1 fruit fly cellular context compared by ENCODE assay signal in the genomic region with DNA sequence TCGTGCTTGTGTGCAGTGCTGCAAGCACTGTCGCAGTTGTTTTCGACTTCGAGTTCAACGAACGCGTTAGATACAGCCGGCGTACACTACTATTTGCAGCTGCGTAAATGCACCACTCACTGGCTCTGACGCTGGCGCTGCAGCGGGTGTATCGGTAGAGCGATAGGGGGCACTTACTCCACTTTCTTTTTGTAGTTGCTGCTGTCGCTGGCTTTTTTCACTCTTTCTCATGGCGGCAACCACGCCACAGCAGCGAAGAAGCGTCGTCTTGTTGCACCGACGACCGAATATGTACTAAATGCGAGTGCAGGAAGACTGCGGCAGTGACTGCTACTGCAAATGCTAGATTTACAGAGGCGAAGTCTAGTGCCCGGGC.
A peak's percentile ranks its signal among the peaks of the same experiment; 100 is the strongest.
TF ChIP-seq lines count a peak whose summit lies in the region.

A gene (minus strand): TSS at position 299 of the 376 bp plus-strand sequence.

TF ChIP-seq in whole organism, embryonic, 481 proteins besides CTCF, POLR2A, EP300 and RAD21 (continued from another document):
- TF ChIP-seq Deaf1 (tag; optimal IDR thresholded peaks at IDR 0.05; lab: Kevin White, UChicago), result no peak
- no peak for TF ChIP-seq sisA (GFP tag; IDR thresholded peaks at IDR 0.05; lab: Robert Waterston, UW)
- TF ChIP-seq eve (GFP tag; optimal IDR thresholded peaks at IDR 0.05; lab: Kevin White, UChicago), result no peak
- TF ChIP-seq CG14965 (GFP tag; optimal IDR thresholded peaks at IDR 0.05; lab: Kevin White, UChicago; ENCODE audit: borderline replicate concordance), result no peak
- TF ChIP-seq CG4282 (GFP tag; optimal IDR thresholded peaks at IDR 0.05; lab: Kevin White, UChicago), result no peak
- no peak for TF ChIP-seq twi (tag; optimal IDR thresholded peaks at IDR 0.05; lab: Kevin White, UChicago)
- no peak for TF ChIP-seq CG3163 (GFP tag; optimal IDR thresholded peaks at IDR 0.05; lab: Kevin White, UChicago)
- TF ChIP-seq HLHmδ (GFP tag; optimal IDR thresholded peaks at IDR 0.05; lab: Kevin White, UChicago), result peak; percentile 38
- TF ChIP-seq CG15479 (GFP tag; optimal IDR thresholded peaks at IDR 0.05; lab: Kevin White, UChicago), result no peak
- TF ChIP-seq CG6791 (GFP tag; IDR thresholded peaks at IDR 0.05; lab: Robert Waterston, UW; ENCODE audit: partially characterized antibody), result 0 out of 3 replicates have a peak, but pooled peaks have one; percentile 6
- TF ChIP-seq CG14441 (GFP tag; IDR thresholded peaks at IDR 0.05; lab: Robert Waterston, UW), result no peak
- no peak for TF ChIP-seq CG4707 (GFP tag; optimal IDR thresholded peaks at IDR 0.05; lab: Kevin White, UChicago)
- TF ChIP-seq Asciz (GFP tag; optimal IDR thresholded peaks at IDR 0.05; lab: Kevin White, UChicago), result no peak
- TF ChIP-seq CG1792 (GFP tag; optimal IDR thresholded peaks at IDR 0.05; lab: Kevin White, UChicago), result no peak
- 0 out of 3 replicates have a peak, but pooled peaks have one; percentile 32 for TF ChIP-seq ken (GFP tag; IDR thresholded peaks at IDR 0.05; lab: Robert Waterston, UW)
- TF ChIP-seq CG13894 (tag; optimal IDR thresholded peaks at IDR 0.05; lab: Kevin White, UChicago), result no peak
- TF ChIP-seq CG10321 (GFP tag; IDR thresholded peaks at IDR 0.05; lab: Robert Waterston, UW), result no peak
- no peak for TF ChIP-seq CG1647 (GFP tag; optimal IDR thresholded peaks at IDR 0.05; lab: Kevin White, UChicago)
- TF ChIP-seq CG17359 (tag; optimal IDR thresholded peaks at IDR 0.05; lab: Kevin White, UChicago), result no peak
- no peak for TF ChIP-seq CG14050 (GFP tag; IDR thresholded peaks at IDR 0.05; lab: Robert Waterston, UW)
- 0 out of 2 replicates have a peak, but pooled peaks have one; percentile 12 for TF ChIP-seq CG11085 (GFP tag; IDR thresholded peaks at IDR 0.05; lab: Robert Waterston, UW)
- TF ChIP-seq CG6272 (GFP tag; IDR thresholded peaks at IDR 0.05; lab: Robert Waterston, UW), result 0 out of 2 replicates have a peak, but pooled peaks have one; percentile 34
- 0 out of 3 replicates have a peak, but pooled peaks have one; percentile 21 for TF ChIP-seq ase (GFP tag; IDR thresholded peaks at IDR 0.05; lab: Robert Waterston, UW)
- no peak for TF ChIP-seq CG12071 (GFP tag; optimal IDR thresholded peaks at IDR 0.05; lab: Kevin White, UChicago)
- no peak for TF ChIP-seq CG3065 (GFP tag; optimal IDR thresholded peaks at IDR 0.05; lab: Kevin White, UChicago)
- no peak for TF ChIP-seq Rfx (GFP tag; IDR thresholded peaks at IDR 0.05; lab: Robert Waterston, UW)
- TF ChIP-seq dpn (GFP tag; optimal IDR thresholded peaks at IDR 0.05; lab: Kevin White, UChicago), result no peak
- peak; percentile 31 for TF ChIP-seq ATbp (GFP tag; optimal IDR thresholded peaks at IDR 0.05; lab: Kevin White, UChicago)
- no peak for TF ChIP-seq slp2 (GFP tag; optimal IDR thresholded peaks at IDR 0.05; lab: Kevin White, UChicago)
- TF ChIP-seq Bdp1 (GFP tag; optimal IDR thresholded peaks at IDR 0.05; lab: Kevin White, UChicago), result no peak
- no peak for TF ChIP-seq CG32532 (GFP tag; IDR thresholded peaks at IDR 0.05; lab: Robert Waterston, UW)
- no peak for TF ChIP-seq Oaz (GFP tag; IDR thresholded peaks at IDR 0.05; lab: Robert Waterston, UW)
- TF ChIP-seq nom (GFP tag; optimal IDR thresholded peaks at IDR 0.05; lab: Kevin White, UChicago), result peak; percentile 27
- TF ChIP-seq CG15696 (tag; optimal IDR thresholded peaks at IDR 0.05; lab: Kevin White, UChicago), result no peak
- TF ChIP-seq Usf (GFP tag; optimal IDR thresholded peaks at IDR 0.05; lab: Kevin White, UChicago), result no peak
- no peak for TF ChIP-seq CG8281 (tag; optimal IDR thresholded peaks at IDR 0.05; lab: Kevin White, UChicago)
- no peak for TF ChIP-seq Ets97D (GFP tag; optimal IDR thresholded peaks at IDR 0.05; lab: Kevin White, UChicago)
- TF ChIP-seq HmgD (GFP tag; optimal IDR thresholded peaks at IDR 0.05; lab: Kevin White, UChicago), result no peak
- no peak for TF ChIP-seq ash1 (GFP tag; optimal IDR thresholded peaks at IDR 0.05; lab: Kevin White, UChicago)
- no peak for TF ChIP-seq CG5180 (GFP tag; optimal IDR thresholded peaks at IDR 0.05; lab: Kevin White, UChicago)
- peak; percentile 30; the same call in 1 of the 3 replicates for TF ChIP-seq zfh1 (GFP tag; IDR thresholded peaks at IDR 0.05; lab: Robert Waterston, UW)
- no peak for TF ChIP-seq CG43689 (GFP tag; IDR thresholded peaks at IDR 0.05; lab: Robert Waterston, UW)
- TF ChIP-seq bab2 (GFP tag; optimal IDR thresholded peaks at IDR 0.05; lab: Kevin White, UChicago), result no peak
- TF ChIP-seq lilli (GFP tag; optimal IDR thresholded peaks at IDR 0.05; lab: Kevin White, UChicago), result no peak
- peak; percentile 22 for TF ChIP-seq CG15601 (tag; optimal IDR thresholded peaks at IDR 0.05; lab: Kevin White, UChicago)
- TF ChIP-seq tgo (GFP tag; IDR thresholded peaks at IDR 0.05; lab: Robert Waterston, UW), result no peak
- no peak for TF ChIP-seq Lhr (GFP tag; optimal IDR thresholded peaks at IDR 0.05; lab: Kevin White, UChicago)
- TF ChIP-seq Xrp1 (GFP tag; IDR thresholded peaks at IDR 0.05; lab: Robert Waterston, UW), result no peak; the same call in 1 of the 2 replicates
- no peak for TF ChIP-seq sna (GFP tag; IDR thresholded peaks at IDR 0.05; lab: Robert Waterston, UW; ENCODE audit: partially characterized antibody)
- no peak for TF ChIP-seq BEAF-32 (GFP tag; optimal IDR thresholded peaks at IDR 0.05; lab: Kevin White, UChicago)
- no peak for TF ChIP-seq Ets65A (GFP tag; lab: Kevin White, UChicago)
- no peak for TF ChIP-seq inv (GFP tag; IDR thresholded peaks at IDR 0.05; lab: Robert Waterston, UW; ENCODE audit: partially characterized antibody)
- no peak for TF ChIP-seq Dbx (GFP tag; IDR thresholded peaks at IDR 0.05; lab: Robert Waterston, UW)
- TF ChIP-seq Doc3 (GFP tag; IDR thresholded peaks at IDR 0.05; lab: Robert Waterston, UW; ENCODE audit: partially characterized antibody), result no peak
- TF ChIP-seq CG9727 (GFP tag; optimal IDR thresholded peaks at IDR 0.05; lab: Kevin White, UChicago), result no peak
- TF ChIP-seq kni (GFP tag; optimal IDR thresholded peaks at IDR 0.05; lab: Kevin White, UChicago), result peak; percentile 63
- no peak for TF ChIP-seq tx (GFP tag; optimal IDR thresholded peaks at IDR 0.05; lab: Kevin White, UChicago)
- no peak for TF ChIP-seq CG9609 (GFP tag; optimal IDR thresholded peaks at IDR 0.05; lab: Kevin White, UChicago)
- TF ChIP-seq Med (GFP tag; lab: Kevin White, UChicago), result peak; percentile 44
